Worm (Caenorhabditis elegans) whole organism, L1 larva: Measurements from ENCODE around the gene F22H10.3.

Experiments
- C04F5.9 ChIP-seq: sonication (generic microtip); optimal IDR thresholded peaks from 2 replicates; lab custom pipeline; 2016; ENCODE audit warnings: missing genetic modification characterization, missing compliant biosample characterization
- C16A3.4 ChIP-seq: fragments of 150-350 bp; optimal IDR thresholded peaks from 2 replicates; lab custom pipeline; 2014; ENCODE audit warnings: missing biosample characterization, missing genetic modification characterization
- C34B4.2 ChIP-seq: sonication (generic microtip); optimal IDR thresholded peaks from 2 replicates; lab custom pipeline; 2017; ENCODE audit warnings: mild to moderate bottlenecking, missing genetic modification characterization, missing compliant biosample characterization
- Y116A8C.19 ChIP-seq: sonication (generic microtip); optimal IDR thresholded peaks from 2 replicates; lab custom pipeline; 2016; ENCODE audit warnings: missing compliant biosample characterization, missing genetic modification characterization, borderline replicate concordance
- aha-1 ChIP-seq: fragments of 150-350 bp; optimal IDR thresholded peaks from 2 replicates; lab custom pipeline; 2014; ENCODE audit warnings: missing biosample characterization, missing genetic modification characterization
- aly-2 ChIP-seq: fragments of 150-350 bp; optimal IDR thresholded peaks from 2 replicates; lab custom pipeline; 2014; ENCODE audit warnings: missing biosample characterization, missing genetic modification characterization
- blmp-1 ChIP-seq: fragments of 150-350 bp; optimal IDR thresholded peaks from 2 replicates; lab custom pipeline; 2014; ENCODE audit warnings: missing biosample characterization, missing genetic modification characterization
- ceh-8 ChIP-seq: fragments of 200-800 bp; sonication (Bioruptor generic); optimal IDR thresholded peaks from 2 replicates; lab custom pipeline; 2018; ENCODE audit warnings: mild to moderate bottlenecking, missing genetic modification characterization, moderate library complexity, missing compliant biosample characterization
- ceh-88 ChIP-seq: fragments of 200-800 bp; sonication (Bioruptor generic); IDR thresholded peaks from 2 replicates; pipeline ENCODE4 v1.3.6; 2022; ENCODE audit warnings: missing genetic modification characterization, missing compliant biosample characterization
- ces-1 ChIP-seq: fragments of 150-350 bp; optimal IDR thresholded peaks from 2 replicates; lab custom pipeline; 2014; ENCODE audit warnings: missing biosample characterization, missing genetic modification reagents, missing genetic modification characterization
- dpl-1 ChIP-seq, 3 experiments: fragments of 150-350 bp in 2 of 3; sonication (generic microtip) in 1 of 3; optimal IDR thresholded peaks; 2 replicates each; lab custom pipeline; 2014 to 2017; ENCODE audit warnings: missing biosample characterization in 3 of 3, missing genetic modification characterization in 3 of 3, missing genetic modification reagents in 3 of 3
- dsc-1 ChIP-seq: sonication (generic microtip); optimal IDR thresholded peaks from 2 replicates; lab custom pipeline; 2016; ENCODE audit warnings: mild to moderate bottlenecking, missing genetic modification characterization, missing compliant biosample characterization
- efl-1 ChIP-seq, 4 experiments: fragments of 150-350 bp; optimal IDR thresholded peaks in 3 of 4; peaks in 1 of 4; 1 replicate in 1 of 4; 2 replicates in 3 of 4; lab custom pipeline; 2014; ENCODE audit warnings: missing biosample characterization in 2 of 4, missing genetic modification characterization in 2 of 4, missing genetic modification reagents in 2 of 4
- efl-3 ChIP-seq: fragments of 200-800 bp; sonication (Bioruptor generic); optimal IDR thresholded peaks from 2 replicates; lab custom pipeline; 2018; ENCODE audit warnings: mild to moderate bottlenecking, missing genetic modification characterization, missing compliant biosample characterization
- egl-13 ChIP-seq: sonication (generic microtip); optimal IDR thresholded peaks from 2 replicates; lab custom pipeline; 2016; ENCODE audit warnings: missing genotype, missing genetic modification reagents, missing genetic modification characterization, missing compliant biosample characterization
- egl-27 ChIP-seq, 2 experiments: fragments of 150-350 bp in 1 of 2; sonication (generic microtip); optimal IDR thresholded peaks; 3 replicates each; lab custom pipeline; 2017 to 2018; ENCODE audit warnings: missing biosample characterization in 2 of 2, missing genetic modification characterization in 2 of 2, missing genetic modification reagents in 2 of 2
- elt-2 ChIP-seq: sonication (generic microtip); optimal IDR thresholded peaks from 2 replicates; lab custom pipeline; 2016; ENCODE audit warnings: missing genetic modification characterization, mild to moderate bottlenecking, inconsistent platforms, missing compliant biosample characterization, missing genetic modification reagents
- ets-5 ChIP-seq: fragments of 200-800 bp; sonication (Bioruptor generic); IDR thresholded peaks from 2 replicates; pipeline ENCODE4 v1.3.6; 2022; ENCODE audit warnings: missing genetic modification characterization, missing compliant biosample characterization
- fkh-4 ChIP-seq: sonication (generic microtip); optimal IDR thresholded peaks from 2 replicates; lab custom pipeline; 2016; ENCODE audit warnings: missing compliant biosample characterization, missing genetic modification characterization, borderline replicate concordance
- fkh-8 ChIP-seq: sonication (generic microtip); optimal IDR thresholded peaks from 2 replicates; lab custom pipeline; 2016; ENCODE audit warnings: mild to moderate bottlenecking, missing genetic modification characterization, missing compliant biosample characterization
- grh-1 ChIP-seq: fragments of 200-800 bp; sonication (Bioruptor generic); IDR thresholded peaks from 2 replicates; pipeline ENCODE4 v1.3.6; 2022; ENCODE audit warnings: missing genetic modification reagents, missing genetic modification characterization, missing compliant biosample characterization
- hlh-17 ChIP-seq: fragments of 200-800 bp; sonication (Bioruptor generic); optimal IDR thresholded peaks from 2 replicates; lab custom pipeline; 2018; ENCODE audit warnings: missing genetic modification characterization, mild to moderate bottlenecking, missing compliant biosample characterization, moderate library complexity, borderline replicate concordance
- hlh-4 ChIP-seq: sonication (generic microtip); optimal IDR thresholded peaks from 2 replicates; lab custom pipeline; 2016; ENCODE audit warnings: mild to moderate bottlenecking, missing genetic modification characterization, missing compliant biosample characterization
- hpl-2 ChIP-seq: fragments of 150-350 bp; optimal IDR thresholded peaks from 2 replicates; lab custom pipeline; 2014; ENCODE audit warnings: missing biosample characterization, missing genetic modification reagents, missing genetic modification characterization
- isw-1 ChIP-seq: fragments of 200-800 bp; sonication (Bioruptor generic); IDR thresholded peaks from 2 replicates; pipeline ENCODE4 v1.3.6; 2022; ENCODE audit warnings: missing genetic modification characterization, missing compliant biosample characterization
- lin-13 ChIP-seq: fragments of 150-350 bp; optimal IDR thresholded peaks from 2 replicates; lab custom pipeline; 2014; ENCODE audit warnings: missing biosample characterization, missing genetic modification reagents, missing genetic modification characterization
- lin-35 ChIP-seq, 2 experiments: fragments of 150-350 bp; optimal IDR thresholded peaks; 2 replicates each; lab custom pipeline; 2014; ENCODE audit warnings: missing biosample characterization in 2 of 2, missing genetic modification characterization in 2 of 2, missing genetic modification reagents in 2 of 2
- lin-39 ChIP-seq: fragments of 150-350 bp; optimal IDR thresholded peaks from 2 replicates; lab custom pipeline; 2014; ENCODE audit warnings: missing biosample characterization, missing genetic modification reagents, missing genetic modification characterization
- lir-3 ChIP-seq: sonication (generic microtip); optimal IDR thresholded peaks from 2 replicates; lab custom pipeline; 2016; ENCODE audit warnings: mild to moderate bottlenecking, missing genetic modification characterization, moderate library complexity, missing compliant biosample characterization; ENCODE audit not compliant: poor library complexity
- lsy-2 ChIP-seq, 2 experiments: fragments of 150-350 bp; optimal IDR thresholded peaks; 2 replicates each; lab custom pipeline; 2014; ENCODE audit warnings: missing biosample characterization in 2 of 2, missing genetic modification characterization in 2 of 2
- mdl-1 ChIP-seq, 2 experiments: fragments of 150-350 bp; optimal IDR thresholded peaks; 2 replicates each; lab custom pipeline; 2014 to 2017; ENCODE audit warnings: missing biosample characterization in 2 of 2, missing genetic modification characterization in 2 of 2, inconsistent platforms in 1 of 2
- nhr-11 ChIP-seq: fragments of 150-350 bp; optimal IDR thresholded peaks from 2 replicates; lab custom pipeline; 2014; ENCODE audit warnings: missing biosample characterization, missing genetic modification characterization
- nhr-20 ChIP-seq: sonication (generic microtip); optimal IDR thresholded peaks from 2 replicates; lab custom pipeline; 2016; ENCODE audit warnings: mild to moderate bottlenecking, missing genetic modification characterization, missing compliant biosample characterization
- nhr-47 ChIP-seq: sonication (generic microtip); optimal IDR thresholded peaks from 2 replicates; lab custom pipeline; 2016; ENCODE audit warnings: mild to moderate bottlenecking, missing genetic modification characterization, moderate library complexity, missing compliant biosample characterization
- nhr-84 ChIP-seq: sonication (generic microtip); optimal IDR thresholded peaks from 2 replicates; lab custom pipeline; 2017; ENCODE audit warnings: missing biosample characterization, missing genetic modification characterization
- nhr-85 ChIP-seq: sonication (generic microtip); peaks from one replicate; lab custom pipeline; 2016; ENCODE audit warnings: missing genetic modification characterization, inconsistent platforms, missing compliant biosample characterization
- pqm-1 ChIP-seq: sonication (generic microtip); optimal IDR thresholded peaks from 3 replicates; lab custom pipeline; 2017; ENCODE audit warnings: missing biosample characterization, missing genetic modification characterization
- rnt-1 ChIP-seq: sonication (generic microtip); optimal IDR thresholded peaks from 2 replicates; lab custom pipeline; 2016; ENCODE audit warnings: mild to moderate bottlenecking, missing genetic modification characterization, moderate library complexity, missing compliant biosample characterization
- snpc-4 ChIP-seq: fragments of 150-350 bp; optimal IDR thresholded peaks from 2 replicates; lab custom pipeline; 2014; ENCODE audit warnings: missing biosample characterization, missing genetic modification characterization
- snu-23 ChIP-seq: sonication (generic microtip); optimal IDR thresholded peaks from 2 replicates; lab custom pipeline; 2016; ENCODE audit warnings: missing genetic modification characterization, missing compliant biosample characterization
- sox-4 ChIP-seq: sonication (generic microtip); optimal IDR thresholded peaks from 2 replicates; lab custom pipeline; 2016; ENCODE audit warnings: missing genetic modification characterization, missing compliant biosample characterization
- sptf-1 ChIP-seq: fragments of 150-350 bp; optimal IDR thresholded peaks from 2 replicates; lab custom pipeline; 2014; ENCODE audit warnings: missing biosample characterization, missing genetic modification characterization
- sup-37 ChIP-seq: fragments of 200-800 bp; sonication (Bioruptor generic); optimal IDR thresholded peaks from 2 replicates; lab custom pipeline; 2018; ENCODE audit warnings: mild to moderate bottlenecking, missing genetic modification characterization, missing compliant biosample characterization
- swsn-7 ChIP-seq: sonication (generic microtip); optimal IDR thresholded peaks from 2 replicates; lab custom pipeline; 2016; ENCODE audit warnings: missing genetic modification characterization, missing compliant biosample characterization
- tbx-2 ChIP-seq: sonication (generic microtip); optimal IDR thresholded peaks from 2 replicates; lab custom pipeline; 2016; ENCODE audit warnings: missing genetic modification characterization, missing compliant biosample characterization
- unc-30 ChIP-seq: sonication (generic microtip); optimal IDR thresholded peaks from 2 replicates; lab custom pipeline; 2017; ENCODE audit warnings: missing biosample characterization, missing genetic modification characterization
- unc-86 ChIP-seq: sonication (generic microtip); optimal IDR thresholded peaks from 2 replicates; lab custom pipeline; 2016; ENCODE audit warnings: missing genetic modification characterization, missing compliant biosample characterization
- unc-98 ChIP-seq: fragments of 200-800 bp; sonication (Bioruptor generic); IDR thresholded peaks from 2 replicates; pipeline ENCODE4 v1.3.6; 2022; ENCODE audit warnings: missing genetic modification characterization, missing compliant biosample characterization
- vab-15 ChIP-seq: sonication (generic microtip); optimal IDR thresholded peaks from 2 replicates; lab custom pipeline; 2017; ENCODE audit warnings: missing genotype, mild to moderate bottlenecking, missing genetic modification characterization, missing compliant biosample characterization
- ztf-11 ChIP-seq, 2 experiments: sonication (generic microtip); optimal IDR thresholded peaks; 2 replicates each; lab custom pipeline; 2016 to 2017; ENCODE audit warnings: missing genetic modification characterization in 2 of 2, missing biosample characterization in 1 of 2, missing compliant biosample characterization in 1 of 2

Gene F22H10.3

ce11 chrX:16677672-16678071 lies at the start of gene F22H10.3:
F22H10.3 (minus strand) TSS chrX:16677707.
- TF ChIP-seq elt-2 = peak; percentile 55
- no peak for TF ChIP-seq vab-15
- TF ChIP-seq lin-35 (GFP tag; optimal IDR thresholded peaks at IDR 0.05; lab: Kevin White, UChicago) = peak in 1 of 2 experiments; percentile 37
- TF ChIP-seq unc-30 (tag; lab: Kevin White, UChicago) = no peak
- TF ChIP-seq C04F5.9 (tag; lab: Kevin White, UChicago) = no peak
- TF ChIP-seq lsy-2 (tag; optimal IDR thresholded peaks at IDR 0.05; lab: Kevin White, UChicago) = no peak
- no peak for TF ChIP-seq ztf-11 (tag; optimal IDR thresholded peaks at IDR 0.05; lab: Kevin White, UChicago)
- TF ChIP-seq grh-1 = no peak

- peak; percentile 70 for TF ChIP-seq ceh-8 (GFP tag; lab: Kevin White, UChicago)
- TF ChIP-seq unc-86 (tag; lab: Kevin White, UChicago) = peak; percentile 95
- peak; percentile 91 for TF ChIP-seq lin-13 (GFP tag; lab: Kevin White, UChicago)
- TF ChIP-seq sup-37 (GFP tag; lab: Kevin White, UChicago) = peak; percentile 56
- TF ChIP-seq aha-1 (tag; lab: Kevin White, UChicago) = peak; percentile 3
- no peak for TF ChIP-seq ces-1 (GFP tag; lab: Kevin White, UChicago)
- no peak for TF ChIP-seq C34B4.2 (tag; lab: Kevin White, UChicago)
- peak; percentile 64 for TF ChIP-seq hpl-2 (GFP tag; lab: Kevin White, UChicago)
- peak; percentile 89 for TF ChIP-seq egl-13 (tag; lab: Kevin White, UChicago)
- no peak for TF ChIP-seq unc-98 (GFP tag; lab: Robert Waterston, UW)
- TF ChIP-seq vab-15 = peak; percentile 56
- peak; percentile 38; the same call in 1 of the 2 replicates for TF ChIP-seq ceh-88 (GFP tag; lab: Robert Waterston, UW)
- TF ChIP-seq sox-4 = peak; percentile 62
- peak; percentile 94 for TF ChIP-seq tbx-2 (tag; lab: Kevin White, UChicago)
- TF ChIP-seq lin-35 (GFP tag; optimal IDR thresholded peaks at IDR 0.05; lab: Kevin White, UChicago) = peak; percentile 62 to 83
- TF ChIP-seq nhr-20 (tag; lab: Kevin White, UChicago) = peak; percentile 98
- peak; percentile 69 to 89 for TF ChIP-seq lsy-2 (tag; optimal IDR thresholded peaks at IDR 0.05; lab: Kevin White, UChicago)
- TF ChIP-seq isw-1 = peak; percentile 78
- peak; percentile 67 for TF ChIP-seq nhr-11 (tag; lab: Kevin White, UChicago)
- TF ChIP-seq dsc-1 (tag; lab: Kevin White, UChicago) = peak; percentile 86
- peak; percentile 22 for TF ChIP-seq C04F5.9 (tag; lab: Kevin White, UChicago)
- no peak for TF ChIP-seq ets-5
- TF ChIP-seq egl-27 (tag; optimal IDR thresholded peaks at IDR 0.05; lab: Kevin White, UChicago) = peak; percentile 86 to 91
- no peak for TF ChIP-seq nhr-84 (tag; lab: Kevin White, UChicago)
- TF ChIP-seq hlh-4 (tag; lab: Kevin White, UChicago) = no peak
- no peak for TF ChIP-seq hlh-17 (GFP tag; lab: Kevin White, UChicago)
- TF ChIP-seq rnt-1 (tag; lab: Kevin White, UChicago) = peak; percentile 88
- no peak for TF ChIP-seq lin-39 (tag; lab: Kevin White, UChicago)
- TF ChIP-seq swsn-7 (tag; lab: Kevin White, UChicago) = peak; percentile 93
- TF ChIP-seq aly-2 = peak; percentile 62
- TF ChIP-seq efl-3 (GFP tag; lab: Kevin White, UChicago) = no peak
- TF ChIP-seq pqm-1 (tag; lab: Kevin White, UChicago) = no peak
- peak; percentile 52 to 93 for TF ChIP-seq mdl-1 (tag; optimal IDR thresholded peaks at IDR 0.05; lab: Kevin White, UChicago)
- TF ChIP-seq snpc-4 (tag; lab: Kevin White, UChicago) = peak; percentile 76
- TF ChIP-seq nhr-47 (tag; lab: Kevin White, UChicago) = peak; percentile 91
- TF ChIP-seq blmp-1 (tag; lab: Kevin White, UChicago) = peak; percentile 86
- peak; percentile 93 for TF ChIP-seq fkh-8 (tag; lab: Kevin White, UChicago)
- peak; percentile 92 for TF ChIP-seq snu-23 (GFP tag; lab: Kevin White, UChicago)
- TF ChIP-seq C16A3.4 (tag; lab: Kevin White, UChicago) = peak; percentile 87
- TF ChIP-seq sptf-1 (tag; lab: Kevin White, UChicago) = no peak
- TF ChIP-seq nhr-85 = peak; percentile 96
- no peak for TF ChIP-seq fkh-4
- TF ChIP-seq lir-3 (tag; lab: Kevin White, UChicago) = peak; percentile 68
- TF ChIP-seq dpl-1 (GFP tag; optimal IDR thresholded peaks at IDR 0.05; lab: Kevin White, UChicago) = peak; percentile 29 to 47 (median 41)
- TF ChIP-seq Y116A8C.19 = no peak
- TF ChIP-seq efl-1 (optimal IDR thresholded peaks at IDR 0.05; lab: Kevin White, UChicago) = peak; percentile 56 to 84
- peak in 1 of 2 experiments; percentile 88 for TF ChIP-seq efl-1 (GFP tag; optimal IDR thresholded peaks at IDR 0.05 in 1 of 2; lab: Kevin White, UChicago)
Measured at ce11 chrX:16726879-16727278, 49.4 kb upstream of the F22H10.3 start.
